Worm (Caenorhabditis elegans) whole organism, midembryonic: ENCODE data around the gene C34F6.1.

Source experiments
- cog-1 ChIP-seq: sonication (generic microtip); optimal IDR thresholded peaks from 2 replicates; lab custom pipeline; 2016; ENCODE audit warnings: missing genetic modification characterization, missing compliant biosample characterization
- flt-1 ChIP-seq: fragments of 200-800 bp; sonication (Bioruptor generic); IDR thresholded peaks from 2 replicates; pipeline ENCODE4 v1.3.6; 2022; ENCODE audit warnings: missing genetic modification characterization, missing compliant biosample characterization
- ztf-23 ChIP-seq: fragments of 200-800 bp; sonication (Bioruptor generic); IDR thresholded peaks from 2 replicates; pipeline ENCODE4 v1.3.6; 2022; ENCODE audit warnings: missing genetic modification reagents, missing genetic modification characterization, missing compliant biosample characterization

DNA sequence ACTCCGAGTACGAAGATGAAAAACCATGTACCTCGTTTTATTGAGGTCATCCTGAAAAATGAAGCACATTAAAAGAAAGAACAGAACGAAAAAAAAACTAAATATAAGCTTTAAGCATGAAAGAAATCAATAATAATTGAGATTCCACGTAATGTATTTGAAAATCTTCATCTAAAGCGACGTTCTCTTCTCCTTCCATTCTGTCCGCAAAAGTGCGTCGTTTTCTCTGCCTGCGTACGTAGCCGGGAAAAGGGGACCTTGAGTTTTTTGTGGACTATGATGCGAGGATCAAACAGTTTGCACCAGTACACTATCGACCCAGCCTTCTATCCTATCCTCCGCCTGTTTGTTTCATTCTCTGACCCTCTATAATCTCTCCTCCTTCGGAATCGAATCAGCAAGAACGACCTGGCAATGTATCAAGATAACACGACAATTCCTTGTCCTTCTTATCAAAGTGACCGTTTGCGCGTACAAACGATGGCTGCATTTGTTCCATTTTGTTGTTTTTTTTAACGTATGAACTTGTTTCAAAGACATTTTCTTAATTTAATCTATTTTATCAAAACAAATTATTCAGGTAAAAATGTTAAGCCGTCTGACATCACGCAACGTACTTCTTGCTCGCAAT is 18.9 kb upstream of the C34F6.1 start, which contains the start of the genes C34F6.7 and idh-2:
- TF ChIP-seq ztf-23 (GFP tag; lab: Robert Waterston, UW) (no peak), flt-1 (GFP tag; lab: Robert Waterston, UW) (no peak), cog-1 (tag; lab: Kevin White, UChicago) (no peak)
